Fruit fly (Drosophila melanogaster): ENCODE data around the gene eIF2A.

Gene eIF2A

DNA sequence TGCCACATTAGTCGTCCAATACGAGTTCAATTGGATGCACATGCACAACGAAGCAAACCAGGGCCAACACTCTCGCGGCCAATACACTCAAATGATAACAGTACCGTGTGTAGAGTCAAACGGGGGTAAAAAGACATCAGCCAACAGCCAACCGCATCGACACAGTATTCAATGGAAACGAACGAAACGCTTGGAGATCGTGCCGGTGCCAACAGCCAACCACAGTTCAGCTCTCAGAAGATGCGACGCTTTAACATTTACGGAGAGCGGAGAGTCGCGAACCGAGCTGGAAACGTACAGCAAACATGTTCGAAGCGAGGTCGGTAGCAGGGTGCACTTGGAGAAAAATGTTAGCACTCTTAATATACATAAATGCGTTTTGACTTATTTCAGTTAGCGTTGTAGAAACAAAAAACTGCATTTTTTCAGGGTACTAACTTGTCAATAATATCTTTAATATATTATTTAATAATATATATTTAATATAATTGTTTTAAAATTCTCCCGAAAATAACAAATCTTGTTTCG, 16.5 kb upstream of the eIF2A start (continued):
- TF ChIP-seq tup (GFP tag; optimal IDR thresholded peaks at IDR 0.05) (no peak), Bteb2 (GFP tag; optimal IDR thresholded peaks at IDR 0.05) (no peak), disco-r (GFP tag; optimal IDR thresholded peaks at IDR 0.05) (no peak), zen (tag; optimal IDR thresholded peaks at IDR 0.05) (peak; percentile 56), dimm (GFP tag; IDR thresholded peaks at IDR 0.05) (0 out of 2 replicates have a peak, but pooled peaks have one; percentile 15), Hey (tag; optimal IDR thresholded peaks at IDR 0.05) (no peak), Side (GFP tag; optimal IDR thresholded peaks at IDR 0.05) (no peak), Oaz (GFP tag; IDR thresholded peaks at IDR 0.05) (no peak), CG11247 (GFP tag; IDR thresholded peaks at IDR 0.05) (no peak), slp2 (GFP tag; optimal IDR thresholded peaks at IDR 0.05) (no peak), CG15011 (GFP tag; optimal IDR thresholded peaks at IDR 0.05) (no peak), bowl (GFP tag; IDR thresholded peaks at IDR 0.05) (no peak), CG1529 (GFP tag; optimal IDR thresholded peaks at IDR 0.05) (peak; percentile 22), vfl (GFP tag; optimal IDR thresholded peaks at IDR 0.05) (no peak), CG31224 (GFP tag; IDR thresholded peaks at IDR 0.05) (peak; percentile 20; the same call in 1 of the 2 replicates), Xbp1 (GFP tag; optimal IDR thresholded peaks at IDR 0.05) (peak; percentile 67), CG7271 (tag; optimal IDR thresholded peaks at IDR 0.05) (no peak), CG5180 (GFP tag; optimal IDR thresholded peaks at IDR 0.05) (peak; percentile 98), unpg (GFP tag; optimal IDR thresholded peaks at IDR 0.05) (no peak), cg (GFP tag; optimal IDR thresholded peaks at IDR 0.05) (peak; percentile 72), vnd (GFP tag; IDR thresholded peaks at IDR 0.05; ENCODE audit: partially characterized antibody) (no peak), Adf1 (GFP tag; IDR thresholded peaks at IDR 0.05) (no peak), CG6765 (GFP tag; optimal IDR thresholded peaks at IDR 0.05) (peak; percentile 7), CG6254 (GFP tag; optimal IDR thresholded peaks at IDR 0.05) (peak; percentile 67), Med (GFP tag) (peak; percentile 83), her (GFP tag; optimal IDR thresholded peaks at IDR 0.05) (no peak), CG2116 (GFP tag; optimal IDR thresholded peaks at IDR 0.05) (peak; percentile 28), zen2 (GFP tag; IDR thresholded peaks at IDR 0.05; ENCODE audit: partially characterized antibody) (no peak), CG1792 (GFP tag; optimal IDR thresholded peaks at IDR 0.05) (no peak), gcm (GFP tag; optimal IDR thresholded peaks at IDR 0.05) (peak; percentile 63), Chrac-16 (GFP tag; optimal IDR thresholded peaks at IDR 0.05) (peak; percentile 46), ken (GFP tag; IDR thresholded peaks at IDR 0.05) (peak; percentile 52; the same call in 1 of the 3 replicates), YL-1 (GFP tag; optimal IDR thresholded peaks at IDR 0.05) (no peak), Fer3 (tag; optimal IDR thresholded peaks at IDR 0.05) (no peak), yki (optimal IDR thresholded peaks at IDR 0.05) (peak; percentile 1), Atf-2 (GFP tag; optimal IDR thresholded peaks at IDR 0.05) (no peak), Ets97D (GFP tag; optimal IDR thresholded peaks at IDR 0.05) (no peak), slbo (GFP tag; IDR thresholded peaks at IDR 0.05) (peak; percentile 70), bsh (GFP tag; optimal IDR thresholded peaks at IDR 0.05) (peak; percentile 50 to 86), p53 (GFP tag; optimal IDR thresholded peaks at IDR 0.05) (no peak), CG14014 (GFP tag; IDR thresholded peaks at IDR 0.05) (no peak), Fer1 (GFP tag; optimal IDR thresholded peaks at IDR 0.05) (no peak), klu (GFP tag; IDR thresholded peaks at IDR 0.05) (no peak), sens-2 (GFP tag; IDR thresholded peaks at IDR 0.05) (0 out of 2 replicates have a peak, but pooled peaks have one; percentile 53), CG12155 (GFP tag; optimal IDR thresholded peaks at IDR 0.05) (peak; percentile 23), twi (tag; optimal IDR thresholded peaks at IDR 0.05) (peak; percentile 13), CG17612 (GFP tag; IDR thresholded peaks at IDR 0.05) (no peak), Opbp (GFP tag; IDR thresholded peaks at IDR 0.05; ENCODE audit: partially characterized antibody) (no peak), BtbVII (GFP tag; optimal IDR thresholded peaks at IDR 0.05) (no peak), Sry-β (GFP tag; optimal IDR thresholded peaks at IDR 0.05) (no peak), D19B (GFP tag; optimal IDR thresholded peaks at IDR 0.05) (no peak)
